Fruit fly (Drosophila melanogaster) whole organism, embryonic: Measurements from ENCODE around the gene CG17010.

Experiments
- Abd-B ChIP-seq: fragments of 200-800 bp; sonication (Bioruptor generic); optimal IDR thresholded peaks from 2 replicates; lab custom pipeline; 2018; ENCODE audit warnings: missing biosample characterization, mild to moderate bottlenecking, missing genetic modification characterization, moderate library complexity
- Aef1 ChIP-seq: fragments of 200-800 bp; sonication (Bioruptor generic); IDR thresholded peaks from 3 replicates; pipeline ENCODE4 v1.3.6; 2022; ENCODE audit warnings: missing biosample characterization, missing genetic modification characterization
- Antp ChIP-seq: fragments of 200-800 bp; sonication (Bioruptor generic); optimal IDR thresholded peaks from 3 replicates; lab custom pipeline; 2016; ENCODE audit warnings: missing biosample characterization, missing genetic modification characterization
- B-H2 ChIP-seq: fragments of 200-800 bp; sonication (Bioruptor generic); optimal IDR thresholded peaks from 2 replicates; lab custom pipeline; 2018; ENCODE audit warnings: missing biosample characterization, mild to moderate bottlenecking, missing genetic modification characterization
- CG12155 ChIP-seq: fragments of 200-800 bp; sonication (Bioruptor generic); optimal IDR thresholded peaks from 3 replicates; lab custom pipeline; 2016; ENCODE audit warnings: missing biosample characterization, missing genetic modification characterization
- CG12391 ChIP-seq: fragments of 200-800 bp; sonication (Bioruptor generic); optimal IDR thresholded peaks from 3 replicates; lab custom pipeline; 2018; ENCODE audit warnings: missing biosample characterization, mild to moderate bottlenecking, missing genetic modification characterization, moderate library complexity
- CG14667 ChIP-seq: fragments of 200-800 bp; sonication (Bioruptor generic); IDR thresholded peaks from 2 replicates; pipeline ENCODE4 v1.3.6; 2022; ENCODE audit warnings: missing biosample characterization, missing genetic modification characterization
- CG15073 ChIP-seq: fragments of 200-800 bp; sonication (Bioruptor generic); optimal IDR thresholded peaks from 2 replicates; lab custom pipeline; 2016; ENCODE audit warnings: missing biosample characterization, missing genetic modification characterization
- CG15269 ChIP-seq: fragments of 200-800 bp; sonication (Bioruptor generic); optimal IDR thresholded peaks from 2 replicates; lab custom pipeline; 2018; ENCODE audit warnings: missing biosample characterization, mild to moderate bottlenecking, missing genetic modification characterization, moderate library complexity
- CG1529 ChIP-seq: fragments of 200-800 bp; sonication (Bioruptor generic); optimal IDR thresholded peaks from 3 replicates; lab custom pipeline; 2018; ENCODE audit warnings: missing biosample characterization, missing genetic modification characterization
- CG15514 ChIP-seq: fragments of 200-800 bp; sonication (Bioruptor generic); optimal IDR thresholded peaks from 3 replicates; lab custom pipeline; 2017; ENCODE audit warnings: missing biosample characterization, missing genetic modification characterization, mild to moderate bottlenecking, moderate library complexity, missing genetic modification reagents
- CG16815 ChIP-seq: fragments of 200-800 bp; sonication (Bioruptor generic); optimal IDR thresholded peaks from 3 replicates; lab custom pipeline; 2017; ENCODE audit warnings: missing biosample characterization, mild to moderate bottlenecking, missing genetic modification characterization
- CG2202 ChIP-seq: fragments of 200-800 bp; sonication (Bioruptor generic); optimal IDR thresholded peaks from 2 replicates; lab custom pipeline; 2018; ENCODE audit warnings: missing biosample characterization, mild to moderate bottlenecking, missing genetic modification characterization
- CG30431 ChIP-seq: fragments of 200-800 bp; sonication (Bioruptor generic); optimal IDR thresholded peaks from 2 replicates; lab custom pipeline; 2017; ENCODE audit warnings: missing biosample characterization, missing genetic modification characterization
- CG3065 ChIP-seq: fragments of 200-800 bp; sonication (Bioruptor generic); optimal IDR thresholded peaks from 2 replicates; lab custom pipeline; 2016; ENCODE audit warnings: missing biosample characterization, missing genetic modification characterization
- CG31441 ChIP-seq: fragments of 200-800 bp; sonication (Bioruptor generic); IDR thresholded peaks from 2 replicates; pipeline ENCODE4 v1.3.6; 2022; ENCODE audit warnings: missing biosample characterization, missing genetic modification characterization
- CG3407 ChIP-seq: fragments of 200-800 bp; sonication (Bioruptor generic); optimal IDR thresholded peaks from 2 replicates; lab custom pipeline; 2018; ENCODE audit warnings: missing biosample characterization, mild to moderate bottlenecking, missing genetic modification characterization
- CG34422 ChIP-seq: fragments of 200-800 bp; sonication (Bioruptor generic); IDR thresholded peaks from 3 replicates; pipeline ENCODE4 v1.3.6; 2022; ENCODE audit warnings: missing biosample characterization, missing genetic modification characterization
- CG4404 ChIP-seq: fragments of 200-800 bp; sonication (Bioruptor generic); IDR thresholded peaks from 2 replicates; pipeline ENCODE4 v1.3.6; 2022; ENCODE audit warnings: missing biosample characterization, missing genetic modification characterization
- CG4707 ChIP-seq: fragments of 200-800 bp; sonication (Bioruptor generic); optimal IDR thresholded peaks from 2 replicates; lab custom pipeline; 2018; ENCODE audit warnings: missing biosample characterization, mild to moderate bottlenecking, missing genetic modification characterization, moderate library complexity
- CG8765 ChIP-seq: fragments of 200-800 bp; sonication (Bioruptor generic); IDR thresholded peaks from 2 replicates; pipeline ENCODE4 v1.3.6; 2022; ENCODE audit warnings: missing biosample characterization, missing genetic modification characterization
- CG9817 ChIP-seq: fragments of 200-800 bp; sonication (Bioruptor generic); optimal IDR thresholded peaks from 2 replicates; lab custom pipeline; 2018; ENCODE audit warnings: missing biosample characterization, mild to moderate bottlenecking, missing genetic modification characterization, moderate library complexity
- Camta ChIP-seq: fragments of 200-800 bp; sonication (Bioruptor generic); optimal IDR thresholded peaks from 2 replicates; lab custom pipeline; 2016; ENCODE audit warnings: missing biosample characterization, missing genetic modification characterization
- Dip3 ChIP-seq: fragments of 200-800 bp; sonication (Bioruptor generic); optimal IDR thresholded peaks from 3 replicates; lab custom pipeline; 2016; ENCODE audit warnings: missing biosample characterization, missing genetic modification characterization
- Doc2 ChIP-seq: fragments of 200-800 bp; sonication (Bioruptor generic); IDR thresholded peaks from 2 replicates; pipeline ENCODE4 v1.3.6; 2022; ENCODE audit warnings: missing biosample characterization, missing genetic modification characterization
- HLH3B ChIP-seq: fragments of 200-800 bp; sonication (Bioruptor generic); IDR thresholded peaks from 2 replicates; pipeline ENCODE4 v1.3.6; 2022; ENCODE audit warnings: missing biosample characterization, missing genetic modification characterization
- Hmr ChIP-seq: fragments of 200-800 bp; sonication (Bioruptor generic); optimal IDR thresholded peaks from 3 replicates; lab custom pipeline; 2017; ENCODE audit warnings: mild to moderate bottlenecking, missing biosample characterization, missing genetic modification reagents, missing genetic modification characterization
- Med ChIP-seq: fragments of 200-800 bp; sonication (Bioruptor generic); peaks from one replicate; lab custom pipeline; 2016; ENCODE audit warnings: missing biosample characterization, missing genetic modification characterization, mild to moderate bottlenecking, inconsistent platforms, moderate library complexity
- Meics ChIP-seq: fragments of 200-800 bp; sonication (Bioruptor generic); optimal IDR thresholded peaks from 2 replicates; lab custom pipeline; 2017; ENCODE audit warnings: missing biosample characterization, mild to moderate bottlenecking, missing genetic modification characterization
- Nf-YB ChIP-seq: fragments of 200-800 bp; sonication (Bioruptor generic); optimal IDR thresholded peaks from 3 replicates; lab custom pipeline; 2019; ENCODE audit warnings: missing biosample characterization, mild to moderate bottlenecking, missing genetic modification characterization, moderate library complexity
- Oli ChIP-seq: fragments of 200-800 bp; sonication (Bioruptor generic); optimal IDR thresholded peaks from 2 replicates; lab custom pipeline; 2018; ENCODE audit warnings: missing biosample characterization, mild to moderate bottlenecking, missing genetic modification characterization, moderate library complexity
- Side ChIP-seq: fragments of 200-800 bp; sonication (Bioruptor generic); optimal IDR thresholded peaks from 2 replicates; lab custom pipeline; 2016; ENCODE audit warnings: missing biosample characterization, missing genetic modification characterization
- chm ChIP-seq: fragments of 200-800 bp; sonication (Bioruptor generic); IDR thresholded peaks from 2 replicates; pipeline ENCODE4 v1.3.6; 2022; ENCODE audit warnings: missing biosample characterization, missing genetic modification characterization
- croc ChIP-seq: fragments of 200-800 bp; sonication (Bioruptor generic); conservative IDR thresholded peaks from 3 replicates; pipeline ENCODE4 v1.3.6; 2022; ENCODE audit warnings: missing biosample characterization, missing genetic modification characterization
- da ChIP-seq: fragments of 200-800 bp; sonication (Bioruptor generic); optimal IDR thresholded peaks from 2 replicates; lab custom pipeline; 2016; ENCODE audit warnings: missing biosample characterization, missing genetic modification characterization
- disco-r ChIP-seq: fragments of 200-800 bp; sonication (Bioruptor generic); optimal IDR thresholded peaks from 2 replicates; lab custom pipeline; 2016; ENCODE audit warnings: missing biosample characterization, missing genetic modification characterization
- dmrt99B ChIP-seq: fragments of 200-800 bp; sonication (Bioruptor generic); optimal IDR thresholded peaks from 2 replicates; lab custom pipeline; 2018; ENCODE audit warnings: missing biosample characterization, mild to moderate bottlenecking, missing genetic modification characterization, moderate library complexity
- ewg ChIP-seq: fragments of 200-800 bp; sonication (Bioruptor generic); optimal IDR thresholded peaks from 3 replicates; lab custom pipeline; 2017; ENCODE audit warnings: mild to moderate bottlenecking, missing biosample characterization, missing genetic modification reagents, missing genetic modification characterization
- ken ChIP-seq: fragments of 200-800 bp; sonication (Bioruptor generic); IDR thresholded peaks from 3 replicates; pipeline ENCODE4 v1.3.6; 2022; ENCODE audit warnings: missing biosample characterization, missing genetic modification characterization
- lov ChIP-seq, 2 experiments: fragments of 200-800 bp in 1 of 2; fragments of >200 bp in 1 of 2; sonication (Bioruptor generic) in 1 of 2; IDR thresholded peaks in 1 of 2; optimal IDR thresholded peaks in 1 of 2; 2 replicates in 1 of 2; 3 replicates in 1 of 2; pipeline versions ENCODE4 v1.3.6 to Lab custom; 2017 to 2022; ENCODE audit warnings: missing biosample characterization in 1 of 2, missing genetic modification characterization in 1 of 2
- odd ChIP-seq: fragments of 200-800 bp; sonication (Bioruptor generic); optimal IDR thresholded peaks from 2 replicates; lab custom pipeline; 2017; ENCODE audit warnings: missing biosample characterization, mild to moderate bottlenecking, missing genetic modification characterization
- pho ChIP-seq: fragments of 200-800 bp; sonication (Bioruptor generic); optimal IDR thresholded peaks from 2 replicates; lab custom pipeline; 2016; ENCODE audit warnings: missing biosample characterization, missing genetic modification characterization
- sens-2 ChIP-seq: fragments of 200-800 bp; sonication (Bioruptor generic); IDR thresholded peaks from 2 replicates; pipeline ENCODE4 v1.3.6; 2022; ENCODE audit warnings: missing biosample characterization, missing genetic modification characterization
- sim ChIP-seq: fragments of 200-800 bp; sonication (Bioruptor generic); IDR thresholded peaks from 2 replicates; pipeline ENCODE4 v1.3.6; 2022; ENCODE audit warnings: missing biosample characterization, missing genetic modification characterization
- slp2 ChIP-seq: fragments of 200-800 bp; sonication (Bioruptor generic); optimal IDR thresholded peaks from 2 replicates; lab custom pipeline; 2016; ENCODE audit warnings: missing biosample characterization, missing genetic modification characterization
- stc ChIP-seq: fragments of 200-800 bp; sonication (Bioruptor generic); IDR thresholded peaks from 2 replicates; pipeline ENCODE4 v1.3.6; 2022; ENCODE audit warnings: missing biosample characterization, missing genetic modification characterization
- tna ChIP-seq: fragments of 200-800 bp; sonication (Bioruptor generic); IDR thresholded peaks from 2 replicates; pipeline ENCODE4 v1.3.6; 2022; ENCODE audit warnings: missing biosample characterization, missing genetic modification characterization; ENCODE audit not compliant: partially characterized antibody
- trh ChIP-seq: fragments of 200-800 bp; sonication (Bioruptor generic); optimal IDR thresholded peaks from 2 replicates; lab custom pipeline; 2016; ENCODE audit warnings: missing biosample characterization, missing genetic modification characterization
- usp ChIP-seq: fragments of >200 bp; optimal IDR thresholded peaks from 2 replicates; lab custom pipeline; 2017; ENCODE audit warnings: missing biosample characterization, missing genetic modification characterization
- wor ChIP-seq: fragments of 200-800 bp; sonication (Bioruptor generic); IDR thresholded peaks from 2 replicates; pipeline ENCODE4 v1.3.6; 2022; ENCODE audit warnings: missing biosample characterization, missing genetic modification characterization
- zfh1 ChIP-seq: fragments of 200-800 bp; sonication (Bioruptor generic); IDR thresholded peaks from 3 replicates; pipeline ENCODE4 v1.3.6; 2022; ENCODE audit warnings: missing biosample characterization, missing genetic modification characterization

The CG17010 gene

DNA sequence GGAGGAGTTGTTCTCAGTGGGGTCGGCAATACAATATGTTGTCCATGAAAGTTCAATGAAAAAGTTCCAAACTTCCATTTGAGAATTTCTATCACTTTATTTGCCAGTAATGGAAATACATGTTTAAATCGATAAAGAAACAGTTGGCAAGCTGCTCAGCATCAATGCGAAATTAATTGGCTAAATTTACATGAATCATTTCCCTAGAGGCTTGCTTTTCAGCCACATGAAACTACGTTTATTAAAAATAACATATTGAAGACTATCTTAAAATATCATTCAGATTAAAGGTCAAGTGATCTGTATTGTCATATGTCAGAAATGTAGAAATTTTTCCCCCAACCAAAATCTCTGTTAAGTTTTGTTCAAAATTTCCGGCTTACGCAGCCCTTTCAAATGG is at the start of gene CG17010:
TSS of gene CG17010 (plus strand) at position 301 of the 400 bp plus-strand sequence.
- no peak for TF ChIP-seq trh
- no peak for TF ChIP-seq Abd-B
- TF ChIP-seq Camta (GFP tag; lab: Kevin White, UChicago) = no peak
- no peak for TF ChIP-seq CG8765 (GFP tag; lab: Robert Waterston, UW)
- TF ChIP-seq pho = no peak
- no peak for TF ChIP-seq Antp (GFP tag; lab: Kevin White, UChicago)
- TF ChIP-seq slp2 (GFP tag; lab: Kevin White, UChicago) = no peak
- no peak for TF ChIP-seq Med
- no peak for TF ChIP-seq Nf-YB (GFP tag; lab: Kevin White, UChicago)
- TF ChIP-seq CG4707 (GFP tag; lab: Kevin White, UChicago) = no peak
- TF ChIP-seq wor (GFP tag; lab: Robert Waterston, UW) = no peak

DNA sequence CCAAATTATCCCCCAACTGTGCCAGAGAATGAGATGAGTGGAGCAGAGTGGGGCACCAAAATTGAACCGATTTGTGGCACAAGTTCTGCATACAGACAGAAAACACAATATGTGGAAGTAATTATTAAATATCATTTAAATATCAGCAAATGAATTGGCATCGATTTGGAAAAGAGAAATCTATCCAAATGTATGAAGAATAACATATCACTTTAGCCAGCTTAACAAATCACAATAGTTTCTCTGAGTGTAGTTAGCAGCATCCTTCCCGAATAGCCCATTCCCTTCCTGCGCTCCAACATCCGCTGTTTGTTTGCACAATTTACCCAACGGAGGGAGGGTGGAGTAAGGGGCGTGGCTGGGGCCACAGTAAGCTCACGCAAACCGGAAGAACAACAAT is 41.4 kb upstream of the CG17010 start:
- 0 out of 3 replicates have a peak, but pooled peaks have one; percentile 22 for TF ChIP-seq zfh1 (GFP tag; lab: Robert Waterston, UW)
- no peak for TF ChIP-seq CG31441 (GFP tag; lab: Robert Waterston, UW)
- TF ChIP-seq CG15514 = no peak
- TF ChIP-seq croc (GFP tag; lab: Robert Waterston, UW) = no peak
- TF ChIP-seq sens-2 = no peak
- TF ChIP-seq disco-r (GFP tag; lab: Kevin White, UChicago) = no peak
- TF ChIP-seq odd (GFP tag; lab: Kevin White, UChicago) = no peak
- TF ChIP-seq Hmr (GFP tag; lab: Kevin White, UChicago) = peak; percentile 32
- TF ChIP-seq tna = no peak
- TF ChIP-seq CG14667 (GFP tag; lab: Robert Waterston, UW) = no peak
- TF ChIP-seq da = no peak
- TF ChIP-seq CG3407 (GFP tag; lab: Kevin White, UChicago) = no peak
- no peak for TF ChIP-seq B-H2 (GFP tag; lab: Kevin White, UChicago)
- peak; percentile 1 for TF ChIP-seq CG9817 (tag; lab: Kevin White, UChicago)
- no peak for TF ChIP-seq CG16815 (GFP tag; lab: Kevin White, UChicago)
- no peak for TF ChIP-seq Dip3 (GFP tag; lab: Kevin White, UChicago)
- no peak for TF ChIP-seq Doc2 (GFP tag; lab: Robert Waterston, UW)
- TF ChIP-seq ewg (GFP tag; lab: Kevin White, UChicago) = peak; percentile 1
- 0 out of 2 replicates have a peak, but pooled peaks have one; percentile 32 for TF ChIP-seq HLH3B (GFP tag; lab: Robert Waterston, UW)
- peak; percentile 16 for TF ChIP-seq Meics (GFP tag; lab: Kevin White, UChicago)
- peak; percentile 25 for TF ChIP-seq CG15269 (tag; lab: Kevin White, UChicago)
- TF ChIP-seq lov (optimal IDR thresholded peaks at IDR 0.05; lab: Kevin White, UChicago) = no peak
- no peak for TF ChIP-seq lov (GFP tag; IDR thresholded peaks at IDR 0.05; lab: Robert Waterston, UW)
- TF ChIP-seq CG8765 (GFP tag; lab: Robert Waterston, UW) = no peak
- TF ChIP-seq CG2202 = no peak
- TF ChIP-seq stc (GFP tag; lab: Robert Waterston, UW) = no peak
- TF ChIP-seq ken = 0 out of 3 replicates have a peak, but pooled peaks have one; percentile 42
- no peak for TF ChIP-seq CG3065 (GFP tag; lab: Kevin White, UChicago)
- no peak for TF ChIP-seq CG12155 (GFP tag; lab: Kevin White, UChicago)
- no peak for TF ChIP-seq CG30431 (GFP tag; lab: Kevin White, UChicago)
- TF ChIP-seq usp (GFP tag; lab: Kevin White, UChicago) = no peak
- no peak for TF ChIP-seq Side
- TF ChIP-seq sim (GFP tag; lab: Robert Waterston, UW) = no peak
- TF ChIP-seq dmrt99B (tag; lab: Kevin White, UChicago) = peak; percentile 37
- no peak for TF ChIP-seq CG4404
- TF ChIP-seq Aef1 (GFP tag; lab: Robert Waterston, UW) = no peak
- no peak for TF ChIP-seq CG12391 (tag; lab: Kevin White, UChicago)
- TF ChIP-seq chm (GFP tag; lab: Robert Waterston, UW) = no peak
- TF ChIP-seq CG34422 (GFP tag; lab: Robert Waterston, UW) = no peak
- TF ChIP-seq Oli (tag; lab: Kevin White, UChicago) = peak; percentile 6
- no peak for TF ChIP-seq CG15073 (GFP tag; lab: Kevin White, UChicago)
- no peak for TF ChIP-seq CG1529 (GFP tag; lab: Kevin White, UChicago)
